Fruit fly (Drosophila melanogaster) whole organism, pupa: Measurements from ENCODE around the gene gnu.

Experiments
- CG14655 ChIP-seq: fragments of 200-800 bp; sonication (Bioruptor generic); optimal IDR thresholded peaks from 3 replicates; lab custom pipeline; 2017; ENCODE audit warnings: mild to moderate bottlenecking, missing biosample characterization, missing genetic modification reagents, missing genetic modification characterization
- CG17806 ChIP-seq: fragments of 200-800 bp; sonication (Bioruptor generic); optimal IDR thresholded peaks from 2 replicates; lab custom pipeline; 2018; ENCODE audit warnings: missing biosample characterization, mild to moderate bottlenecking, missing genetic modification characterization, moderate library complexity
- CG8301 ChIP-seq: fragments of 200-800 bp; sonication (Bioruptor generic); optimal IDR thresholded peaks from 2 replicates; lab custom pipeline; 2018; ENCODE audit warnings: missing biosample characterization, mild to moderate bottlenecking, missing genetic modification characterization
- CG9948 ChIP-seq: fragments of 200-800 bp; sonication (Bioruptor generic); optimal IDR thresholded peaks from 2 replicates; lab custom pipeline; 2018; ENCODE audit warnings: missing biosample characterization, mild to moderate bottlenecking, missing genetic modification characterization, moderate library complexity
- D1 ChIP-seq: fragments of 200-800 bp; sonication (Bioruptor generic); optimal IDR thresholded peaks from 2 replicates; lab custom pipeline; 2018; ENCODE audit warnings: missing biosample characterization, mild to moderate bottlenecking, missing genetic modification characterization, moderate library complexity
- EcR ChIP-seq: fragments of 200-800 bp; sonication (Bioruptor generic); optimal IDR thresholded peaks from 3 replicates; lab custom pipeline; 2019; ENCODE audit warnings: missing biosample characterization, missing genetic modification characterization, mild to moderate bottlenecking, moderate library complexity, missing genetic modification reagents
- gl ChIP-seq: fragments of 200-800 bp; sonication (Bioruptor generic); optimal IDR thresholded peaks from 2 replicates; lab custom pipeline; 2018; ENCODE audit warnings: missing biosample characterization, mild to moderate bottlenecking, missing genetic modification characterization

DNA sequence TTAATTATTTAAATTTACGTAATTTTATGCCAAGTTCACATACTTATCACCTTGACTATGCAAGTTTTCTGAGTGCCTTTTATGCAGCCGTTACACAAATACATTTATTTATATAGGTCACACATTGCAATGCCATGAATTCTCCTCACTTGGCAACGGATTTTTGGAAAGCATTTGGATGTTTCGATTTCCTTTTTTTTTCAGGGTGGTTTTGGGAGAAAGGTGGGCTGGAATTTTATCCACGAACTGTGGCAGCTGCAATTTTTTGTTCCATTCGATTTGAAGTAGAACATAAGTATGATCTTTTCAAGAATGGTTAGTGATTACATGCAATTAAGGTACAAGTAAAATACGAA is 21.3 kb downstream of the gnu start:
- TF ChIP-seq EcR (GFP tag; lab: Kevin White, UChicago) (no peak), D1 (tag; lab: Kevin White, UChicago) (no peak), CG9948 (tag; lab: Kevin White, UChicago) (no peak), gl (tag; lab: Kevin White, UChicago) (no peak), CG14655 (no peak), CG17806 (tag; lab: Kevin White, UChicago) (no peak), CG8301 (tag; lab: Kevin White, UChicago) (no peak)
